Worm (Caenorhabditis elegans) whole organism, mixed stage, embryonic: ENCODE results near the gene msa-1.

ENCODE experiments used
- M03D4.4 ChIP-seq: sonication (generic microtip); optimal IDR thresholded peaks from 2 replicates; lab custom pipeline; 2017; ENCODE audit warnings: mild to moderate bottlenecking, missing genetic modification characterization, missing compliant biosample characterization
- bed-3 ChIP-seq: fragments of 200-800 bp; sonication (Bioruptor generic); optimal IDR thresholded peaks from 3 replicates; lab custom pipeline; 2018; ENCODE audit warnings: mild to moderate bottlenecking, missing genetic modification characterization, moderate library complexity, missing compliant biosample characterization
- blmp-1 ChIP-seq: fragments of 150-350 bp; optimal IDR thresholded peaks from 2 replicates; lab custom pipeline; 2014; ENCODE audit warnings: missing biosample characterization, missing genetic modification characterization
- ceh-39 ChIP-seq: fragments of 150-350 bp; optimal IDR thresholded peaks from 2 replicates; lab custom pipeline; 2014; ENCODE audit warnings: missing biosample characterization, missing genetic modification characterization
- ceh-43 ChIP-seq: fragments of 200-800 bp; sonication (Bioruptor generic); optimal IDR thresholded peaks from 2 replicates; lab custom pipeline; 2018; ENCODE audit warnings: mild to moderate bottlenecking, missing genetic modification characterization, moderate library complexity, missing compliant biosample characterization
- ceh-83 ChIP-seq: fragments of 200-800 bp; sonication (Bioruptor generic); optimal IDR thresholded peaks from 2 replicates; lab custom pipeline; 2018; ENCODE audit warnings: mild to moderate bottlenecking, missing genetic modification characterization, missing compliant biosample characterization
- ces-1 ChIP-seq: fragments of 150-350 bp; optimal IDR thresholded peaks from 2 replicates; lab custom pipeline; 2014; ENCODE audit warnings: missing biosample characterization, missing genetic modification reagents, missing genetic modification characterization
- cnd-1 ChIP-seq: fragments of 200-800 bp; sonication (Bioruptor generic); optimal IDR thresholded peaks from 2 replicates; lab custom pipeline; 2018; ENCODE audit warnings: mild to moderate bottlenecking, missing genetic modification characterization, missing compliant biosample characterization
- drap-1 ChIP-seq: fragments of 200-800 bp; sonication (Bioruptor generic); optimal IDR thresholded peaks from 3 replicates; lab custom pipeline; 2018; ENCODE audit warnings: mild to moderate bottlenecking, missing genetic modification characterization, missing compliant biosample characterization
- elt-1 ChIP-seq: sonication (generic microtip); optimal IDR thresholded peaks from 2 replicates; lab custom pipeline; 2017; ENCODE audit warnings: missing genetic modification characterization, mild to moderate bottlenecking, missing compliant biosample characterization, antibody characterized with exemption, moderate library complexity, borderline replicate concordance; ENCODE audit not compliant: insufficient read depth
- elt-3 ChIP-seq: fragments of 150-350 bp; optimal IDR thresholded peaks from 2 replicates; lab custom pipeline; 2014; ENCODE audit warnings: missing biosample characterization, missing genetic modification characterization
- flh-1 ChIP-seq: fragments of 200-800 bp; sonication (Bioruptor generic); optimal IDR thresholded peaks from 2 replicates; lab custom pipeline; 2018; ENCODE audit warnings: mild to moderate bottlenecking, missing genetic modification characterization, moderate library complexity, missing compliant biosample characterization
- ham-2 ChIP-seq: fragments of 200-800 bp; sonication (Bioruptor generic); optimal IDR thresholded peaks from 2 replicates; lab custom pipeline; 2018; ENCODE audit warnings: mild to moderate bottlenecking, missing genetic modification characterization, missing compliant biosample characterization
- lin-13 ChIP-seq: fragments of 150-350 bp; optimal IDR thresholded peaks from 2 replicates; lab custom pipeline; 2014; ENCODE audit warnings: missing biosample characterization, missing genetic modification characterization
- lin-32 ChIP-seq: fragments of 200-800 bp; sonication (Bioruptor generic); optimal IDR thresholded peaks from 2 replicates; lab custom pipeline; 2018; ENCODE audit warnings: mild to moderate bottlenecking, missing genetic modification characterization, missing compliant biosample characterization
- lsy-2 ChIP-seq: fragments of 150-350 bp; optimal IDR thresholded peaks from 2 replicates; lab custom pipeline; 2014; ENCODE audit warnings: missing biosample characterization, missing genetic modification characterization
- mab-5 ChIP-seq: fragments of 150-350 bp; optimal IDR thresholded peaks from 2 replicates; lab custom pipeline; 2014; ENCODE audit warnings: missing biosample characterization, missing genetic modification characterization
- mep-1 ChIP-seq: fragments of 150-350 bp; optimal IDR thresholded peaks from 2 replicates; lab custom pipeline; 2017; ENCODE audit warnings: missing biosample characterization, missing genetic modification reagents, missing genetic modification characterization, inconsistent platforms
- mls-2 ChIP-seq: sonication (generic microtip); optimal IDR thresholded peaks from 2 replicates; lab custom pipeline; 2016; ENCODE audit warnings: mild to moderate bottlenecking, missing genetic modification characterization, moderate library complexity, missing compliant biosample characterization
- nhr-12 ChIP-seq: fragments of 150-350 bp; optimal IDR thresholded peaks from 2 replicates; lab custom pipeline; 2014; ENCODE audit warnings: missing biosample characterization, missing genetic modification characterization
- nhr-2 ChIP-seq: fragments of 150-350 bp; optimal IDR thresholded peaks from 2 replicates; lab custom pipeline; 2014; ENCODE audit warnings: missing biosample characterization, missing genetic modification characterization
- nhr-237 ChIP-seq: fragments of 150-350 bp; optimal IDR thresholded peaks from 2 replicates; lab custom pipeline; 2014; ENCODE audit warnings: missing biosample characterization, missing genetic modification characterization
- nhr-28 ChIP-seq: fragments of 150-350 bp; optimal IDR thresholded peaks from 2 replicates; lab custom pipeline; 2014; ENCODE audit warnings: missing biosample characterization, missing genetic modification characterization
- nhr-76 ChIP-seq: sonication (generic microtip); optimal IDR thresholded peaks from 2 replicates; lab custom pipeline; 2017; ENCODE audit warnings: missing biosample characterization, missing genetic modification characterization
- pha-4 ChIP-seq: fragments of 150-350 bp; optimal IDR thresholded peaks from 2 replicates; lab custom pipeline; 2018; ENCODE audit warnings: missing biosample characterization, missing genetic modification reagents, missing genetic modification characterization
- sem-2 ChIP-seq: fragments of 200-800 bp; sonication (Bioruptor generic); optimal IDR thresholded peaks from 2 replicates; lab custom pipeline; 2018; ENCODE audit warnings: mild to moderate bottlenecking, missing genetic modification characterization, missing compliant biosample characterization
- snpc-4 ChIP-seq: fragments of 150-350 bp; optimal IDR thresholded peaks from 2 replicates; lab custom pipeline; 2014; ENCODE audit warnings: missing biosample characterization, missing genetic modification characterization
- sptf-1 ChIP-seq: sonication (generic microtip); optimal IDR thresholded peaks from 2 replicates; lab custom pipeline; 2017; ENCODE audit warnings: mild to moderate bottlenecking, missing genetic modification characterization, moderate library complexity, missing compliant biosample characterization
- tbx-8 ChIP-seq: fragments of 200-800 bp; sonication (Bioruptor generic); optimal IDR thresholded peaks from 2 replicates; lab custom pipeline; 2018; ENCODE audit warnings: mild to moderate bottlenecking, missing genetic modification characterization, moderate library complexity, missing compliant biosample characterization
- unc-120 ChIP-seq: sonication (generic microtip); optimal IDR thresholded peaks from 2 replicates; lab custom pipeline; 2017; ENCODE audit warnings: missing genetic modification characterization, missing compliant biosample characterization; ENCODE audit not compliant: poor library complexity, severe bottlenecking
- unc-39 ChIP-seq: fragments of 150-350 bp; optimal IDR thresholded peaks from 2 replicates; lab custom pipeline; 2014; ENCODE audit warnings: missing biosample characterization, missing genetic modification characterization
- unc-62 ChIP-seq: fragments of 150-350 bp; optimal IDR thresholded peaks from 2 replicates; lab custom pipeline; 2014; ENCODE audit warnings: missing biosample characterization, missing genetic modification reagents, missing genetic modification characterization
- zip-8 ChIP-seq: fragments of 150-350 bp; optimal IDR thresholded peaks from 2 replicates; lab custom pipeline; 2014; ENCODE audit warnings: missing biosample characterization, missing genetic modification characterization
- ztf-11 ChIP-seq: fragments of 150-350 bp; optimal IDR thresholded peaks from 2 replicates; lab custom pipeline; 2014; ENCODE audit warnings: missing biosample characterization, missing genetic modification characterization

msa-1 gene

ce11 chrIV:9088294-9088693, at the start of gene msa-1:
Gene msa-1, plus strand, starts transcription at chrIV:9088594.
- TF ChIP-seq pha-4 (tag; lab: Kevin White, UChicago), result no peak

- TF ChIP-seq ces-1 (GFP tag; lab: Kevin White, UChicago) (no peak), drap-1 (GFP tag; lab: Kevin White, UChicago) (no peak), zip-8 (no peak), elt-1 (tag; lab: Kevin White, UChicago) (no peak), lin-13 (tag; lab: Kevin White, UChicago) (no peak), ztf-11 (tag; lab: Kevin White, UChicago) (no peak), lsy-2 (tag; lab: Kevin White, UChicago) (no peak), nhr-237 (tag; lab: Kevin White, UChicago) (no peak), nhr-12 (tag; lab: Kevin White, UChicago) (no peak), elt-3 (tag; lab: Kevin White, UChicago) (no peak), bed-3 (no peak)
Observed at ce11 chrIV:9040393-9040792, 48.0 kb upstream of the msa-1 start, which contains the start of gene Y73F4A.3. Gene Y73F4A.3, minus strand, starts transcription at chrIV:9040493.

- TF ChIP-seq cnd-1 (tag; lab: Kevin White, UChicago) (no peak), sptf-1 (tag; lab: Kevin White, UChicago) (no peak), flh-1 (no peak), nhr-237 (tag; lab: Kevin White, UChicago) (no peak), ceh-83 (no peak), ztf-11 (tag; lab: Kevin White, UChicago) (no peak), tbx-8 (no peak), nhr-12 (tag; lab: Kevin White, UChicago) (no peak), ces-1 (GFP tag; lab: Kevin White, UChicago) (no peak), sem-2 (GFP tag; lab: Kevin White, UChicago) (no peak), ham-2 (GFP tag; lab: Kevin White, UChicago) (no peak), mab-5 (tag; lab: Kevin White, UChicago) (no peak), unc-39 (tag; lab: Kevin White, UChicago) (no peak), mls-2 (no peak), elt-1 (tag; lab: Kevin White, UChicago) (no peak), blmp-1 (tag; lab: Kevin White, UChicago) (no peak), lsy-2 (tag; lab: Kevin White, UChicago) (no peak), nhr-76 (tag; lab: Kevin White, UChicago) (no peak), mep-1 (tag; lab: Kevin White, UChicago) (no peak)
Observed at ce11 chrIV:9043224-9043623, 45.2 kb upstream of the msa-1 start, which contains the start of gene Y73F4A.2. Gene Y73F4A.2, minus strand, starts transcription at chrIV:9043347.

ce11 chrIV:9045252-9045651, 43.1 kb upstream of the msa-1 start, which contains the start of gene Y73F4A.1:
Gene Y73F4A.1, minus strand, starts transcription at chrIV:9045352.
- TF ChIP-seq nhr-28 (tag; lab: Kevin White, UChicago), result no peak
- TF ChIP-seq snpc-4, result no peak
- no peak for TF ChIP-seq bed-3
- TF ChIP-seq blmp-1 (tag; lab: Kevin White, UChicago), result no peak
- no peak for TF ChIP-seq ceh-83
- TF ChIP-seq mls-2, result no peak
- no peak for TF ChIP-seq lin-13 (tag; lab: Kevin White, UChicago)
- TF ChIP-seq, all 35 proteins: peak for 0

- TF ChIP-seq pha-4 (tag; lab: Kevin White, UChicago) (no peak), nhr-2 (tag; lab: Kevin White, UChicago) (no peak), nhr-28 (tag; lab: Kevin White, UChicago) (no peak), unc-120 (tag; lab: Kevin White, UChicago) (no peak), ces-1 (GFP tag; lab: Kevin White, UChicago) (no peak), ceh-43 (no peak), M03D4.4 (tag; lab: Kevin White, UChicago) (no peak), sem-2 (GFP tag; lab: Kevin White, UChicago) (no peak), nhr-237 (tag; lab: Kevin White, UChicago) (no peak), bed-3 (no peak), ztf-11 (tag; lab: Kevin White, UChicago) (no peak), ceh-39 (no peak), unc-62 (GFP tag; lab: Kevin White, UChicago) (no peak), elt-1 (tag; lab: Kevin White, UChicago) (no peak), zip-8 (no peak), lin-13 (tag; lab: Kevin White, UChicago) (no peak), lsy-2 (tag; lab: Kevin White, UChicago) (no peak), lin-32 (GFP tag; lab: Kevin White, UChicago) (no peak), cnd-1 (tag; lab: Kevin White, UChicago) (no peak), sptf-1 (tag; lab: Kevin White, UChicago) (no peak)
Observed at ce11 chrIV:9051036-9051435, 37.4 kb upstream of the msa-1 start.
